Worm (Caenorhabditis elegans): ENCODE results near the gene Y57A10C.9.

The Y57A10C.9 gene

ce11 chrII:12387980-12388379 is 50.4 kb downstream of the Y57A10C.9 start, which contains the start of gene sre-41:
Gene sre-41, plus strand, starts transcription at chrII:12388280.
- TF ChIP-seq ets-7 (tag; optimal IDR thresholded peaks at IDR 0.05) (no peak), flt-1 (GFP tag; IDR thresholded peaks at IDR 0.05) (no peak), aly-1 (tag; optimal IDR thresholded peaks at IDR 0.05) (no peak), F13C5.2 (tag; optimal IDR thresholded peaks at IDR 0.05) (no peak), ceh-13 (GFP tag; optimal IDR thresholded peaks at IDR 0.05) (no peak), scrt-1 (GFP tag; IDR thresholded peaks at IDR 0.05) (no peak), ama-1 (optimal IDR thresholded peaks at IDR 0.05) (no peak), B0310.2 (tag; optimal IDR thresholded peaks at IDR 0.05) (no peak), tra-4 (tag; optimal IDR thresholded peaks at IDR 0.05) (no peak), ceh-36 (tag; optimal IDR thresholded peaks at IDR 0.05) (no peak), sea-1 (GFP tag; conservative IDR thresholded peaks at IDR 0.05) (no peak), tbx-37 (GFP tag; conservative IDR thresholded peaks at IDR 0.05) (no peak), pes-1 (GFP tag; IDR thresholded peaks at IDR 0.05) (no peak), hmg-4 (GFP tag; optimal IDR thresholded peaks at IDR 0.05) (no peak), hnd-1 (tag; optimal IDR thresholded peaks at IDR 0.05) (no peak), hmbx-1 (tag; optimal IDR thresholded peaks at IDR 0.05) (no peak), tbx-11 (GFP tag; IDR thresholded peaks at IDR 0.05) (no peak)

ce11 chrII:12387487-12387886 is 50.9 kb downstream of the Y57A10C.9 start:
- TF ChIP-seq hmbx-1 (tag; optimal IDR thresholded peaks at IDR 0.05) (no peak), hnd-1 (tag; optimal IDR thresholded peaks at IDR 0.05) (no peak), tra-4 (tag; optimal IDR thresholded peaks at IDR 0.05) (no peak), pes-1 (GFP tag; IDR thresholded peaks at IDR 0.05) (no peak), aly-1 (tag; optimal IDR thresholded peaks at IDR 0.05) (no peak), scrt-1 (GFP tag; IDR thresholded peaks at IDR 0.05) (no peak), tbx-11 (GFP tag; IDR thresholded peaks at IDR 0.05) (no peak), ceh-13 (GFP tag; optimal IDR thresholded peaks at IDR 0.05) (no peak), ceh-36 (tag; optimal IDR thresholded peaks at IDR 0.05) (no peak), F13C5.2 (tag; optimal IDR thresholded peaks at IDR 0.05) (no peak), sea-1 (GFP tag; conservative IDR thresholded peaks at IDR 0.05) (no peak), hmg-4 (GFP tag; optimal IDR thresholded peaks at IDR 0.05) (no peak), B0310.2 (tag; optimal IDR thresholded peaks at IDR 0.05) (no peak), ets-7 (tag; optimal IDR thresholded peaks at IDR 0.05) (no peak), flt-1 (GFP tag; IDR thresholded peaks at IDR 0.05) (no peak), ama-1 (optimal IDR thresholded peaks at IDR 0.05) (no peak), tbx-37 (GFP tag; conservative IDR thresholded peaks at IDR 0.05) (no peak)

- TF ChIP-seq tra-4 (tag; optimal IDR thresholded peaks at IDR 0.05), result no peak
- TF ChIP-seq ceh-13 (GFP tag; optimal IDR thresholded peaks at IDR 0.05), result no peak
- TF ChIP-seq ama-1 (optimal IDR thresholded peaks at IDR 0.05), result no peak
- no peak for TF ChIP-seq hmbx-1 (tag; optimal IDR thresholded peaks at IDR 0.05)
- no peak for TF ChIP-seq hnd-1 (tag; optimal IDR thresholded peaks at IDR 0.05)
- TF ChIP-seq ceh-36 (tag; optimal IDR thresholded peaks at IDR 0.05), result no peak
- TF ChIP-seq flt-1 (GFP tag; IDR thresholded peaks at IDR 0.05), result no peak
- no peak for TF ChIP-seq aly-1 (tag; optimal IDR thresholded peaks at IDR 0.05)
- no peak for TF ChIP-seq sea-1 (GFP tag; conservative IDR thresholded peaks at IDR 0.05)
- TF ChIP-seq F13C5.2 (tag; optimal IDR thresholded peaks at IDR 0.05), result no peak
- no peak for TF ChIP-seq scrt-1 (GFP tag; IDR thresholded peaks at IDR 0.05)
- TF ChIP-seq tbx-11 (GFP tag; IDR thresholded peaks at IDR 0.05), result no peak
- no peak for TF ChIP-seq tbx-37 (GFP tag; conservative IDR thresholded peaks at IDR 0.05)
- TF ChIP-seq pes-1 (GFP tag; IDR thresholded peaks at IDR 0.05), result no peak
- TF ChIP-seq hmg-4 (GFP tag; optimal IDR thresholded peaks at IDR 0.05), result no peak
- TF ChIP-seq ets-7 (tag; optimal IDR thresholded peaks at IDR 0.05), result no peak
- TF ChIP-seq B0310.2 (tag; optimal IDR thresholded peaks at IDR 0.05), result no peak
These were observed 51.6 kb downstream of the Y57A10C.9 start, which contains the start of gene sre-42 for ce11 chrII:12386781-12387180. Gene sre-42, minus strand, starts transcription at chrII:12386881.

- no peak for TF ChIP-seq B0310.2 (tag; optimal IDR thresholded peaks at IDR 0.05)
These were observed 52.5 kb downstream of the Y57A10C.9 start for ce11 chrII:12385815-12386214.

Data from whole organism, early embryonic.